Fruit fly (Drosophila melanogaster) whole organism: ENCODE measurements around the gene Tom40.

Experiments
- CG8478 ChIP-seq: fragments of >200 bp; optimal IDR thresholded peaks from 2 replicates; lab custom pipeline; 2018; ENCODE audit warnings: inconsistent platforms
- Dll ChIP-seq: fragments of >200 bp; optimal IDR thresholded peaks from 2 replicates; lab custom pipeline; 2017
- EcR ChIP-seq, 2 experiments: fragments of >200 bp; optimal IDR thresholded peaks; 2 replicates each; lab custom pipeline; 2017; ENCODE audit warnings: missing biosample characterization in 2 of 2, missing genetic modification characterization in 2 of 2, missing genetic modification reagents in 2 of 2
- pan ChIP-seq: fragments of >200 bp; optimal IDR thresholded peaks from 2 replicates; lab custom pipeline; 2017
- psq ChIP-seq: fragments of >200 bp; optimal IDR thresholded peaks from 2 replicates; lab custom pipeline; 2017
- usp ChIP-seq: fragments of >200 bp; optimal IDR thresholded peaks from 2 replicates; lab custom pipeline; 2017; ENCODE audit warnings: missing biosample characterization, missing genetic modification characterization, mixed read lengths

Tom40 gene

dm6 chrX:7696711-7697654, 39.7 kb upstream of the Tom40 start:
- TF ChIP-seq Dll (lab: Kevin White, UChicago) (peak; percentile 97), psq (no peak)

dm6 chrX:7698000-7698896, 38.4 kb upstream of the Tom40 start:
- TF ChIP-seq Dll (lab: Kevin White, UChicago) (no peak), CG8478 (lab: Kevin White, UChicago) (no peak), psq (no peak)

- TF ChIP-seq Dll (lab: Kevin White, UChicago): no peak
- no peak for TF ChIP-seq pan
- TF ChIP-seq EcR (GFP tag; optimal IDR thresholded peaks at IDR 0.05; lab: Kevin White, UChicago): no peak
- TF ChIP-seq CG8478 (lab: Kevin White, UChicago): no peak
- no peak for TF ChIP-seq usp
- TF ChIP-seq psq: no peak
Measured at dm6 chrX:7699584-7700238, 37.0 kb upstream of the Tom40 start.

dm6 chrX:7700239-7700793, 36.4 kb upstream of the Tom40 start:
- TF ChIP-seq EcR (GFP tag; optimal IDR thresholded peaks at IDR 0.05; lab: Kevin White, UChicago): no peak
- TF ChIP-seq Dll (lab: Kevin White, UChicago): no peak
- no peak for TF ChIP-seq psq
- no peak for TF ChIP-seq pan
- TF ChIP-seq usp: no peak
- TF ChIP-seq CG8478 (lab: Kevin White, UChicago): no peak

DNA sequence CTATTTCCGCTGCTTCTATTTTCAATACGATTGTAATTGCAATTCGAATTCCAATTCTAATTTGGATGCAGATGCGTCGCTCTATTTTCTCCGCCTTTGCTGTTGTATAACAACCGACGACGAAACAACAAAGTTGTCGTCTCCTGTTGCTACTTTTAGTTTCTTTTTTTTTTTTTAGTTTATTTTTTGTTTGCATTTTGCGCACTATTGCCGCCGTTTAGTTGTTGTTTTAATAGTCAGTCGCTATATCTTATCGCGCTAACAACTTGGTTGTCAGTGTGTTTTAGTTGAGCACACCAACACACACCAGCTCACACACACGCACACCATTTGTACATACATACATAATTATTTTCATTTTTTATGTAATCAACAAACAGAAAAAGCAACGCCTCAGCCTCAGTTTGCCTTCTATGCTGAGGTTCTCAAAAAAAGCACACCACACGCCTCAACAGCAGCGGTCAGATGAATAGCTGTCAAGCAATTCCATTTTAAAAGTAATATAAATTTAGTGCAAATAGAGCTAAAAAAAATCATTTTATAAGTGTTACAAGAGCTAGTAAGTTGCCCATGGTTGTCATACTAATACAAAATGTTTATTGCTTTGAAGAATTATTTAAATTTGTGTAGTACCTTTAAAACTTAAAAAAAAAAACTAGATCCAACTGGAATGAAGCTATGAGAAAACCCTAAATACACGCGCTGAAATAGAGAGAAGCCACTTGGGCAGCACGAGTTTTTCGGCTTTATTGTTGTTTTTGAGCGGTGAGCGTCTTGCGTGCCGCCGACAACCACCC, 35.2 kb upstream of the Tom40 start:
- TF ChIP-seq Dll (lab: Kevin White, UChicago) (no peak), EcR (GFP tag; optimal IDR thresholded peaks at IDR 0.05; lab: Kevin White, UChicago) (no peak), psq (no peak), CG8478 (lab: Kevin White, UChicago) (no peak), usp (no peak), pan (no peak)

- TF ChIP-seq EcR (GFP tag; optimal IDR thresholded peaks at IDR 0.05; lab: Kevin White, UChicago): no peak
Measured at dm6 chrX:7702160-7702907, 34.4 kb upstream of the Tom40 start.

dm6 chrX:7703001-7703864, 33.5 kb upstream of the Tom40 start:
- TF ChIP-seq pan: peak; percentile 77

DNA sequence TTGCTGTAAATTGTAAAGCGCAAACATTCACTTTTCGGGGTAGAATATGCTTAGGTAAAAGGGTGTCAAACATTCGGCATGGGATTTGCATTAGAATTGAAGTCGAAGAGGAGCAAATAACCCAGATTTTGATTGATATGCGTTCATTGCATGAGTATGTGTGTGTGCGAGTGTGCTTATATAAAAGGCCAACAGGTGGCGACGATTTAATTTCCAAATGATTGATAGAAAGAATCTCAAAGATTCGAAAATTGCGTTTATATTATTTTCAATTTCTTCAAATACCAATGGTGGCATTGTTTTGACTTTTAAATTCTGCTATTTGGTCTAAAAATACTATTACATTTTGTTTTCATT, 32.9 kb upstream of the Tom40 start:
- no peak for TF ChIP-seq CG8478 (lab: Kevin White, UChicago)

DNA sequence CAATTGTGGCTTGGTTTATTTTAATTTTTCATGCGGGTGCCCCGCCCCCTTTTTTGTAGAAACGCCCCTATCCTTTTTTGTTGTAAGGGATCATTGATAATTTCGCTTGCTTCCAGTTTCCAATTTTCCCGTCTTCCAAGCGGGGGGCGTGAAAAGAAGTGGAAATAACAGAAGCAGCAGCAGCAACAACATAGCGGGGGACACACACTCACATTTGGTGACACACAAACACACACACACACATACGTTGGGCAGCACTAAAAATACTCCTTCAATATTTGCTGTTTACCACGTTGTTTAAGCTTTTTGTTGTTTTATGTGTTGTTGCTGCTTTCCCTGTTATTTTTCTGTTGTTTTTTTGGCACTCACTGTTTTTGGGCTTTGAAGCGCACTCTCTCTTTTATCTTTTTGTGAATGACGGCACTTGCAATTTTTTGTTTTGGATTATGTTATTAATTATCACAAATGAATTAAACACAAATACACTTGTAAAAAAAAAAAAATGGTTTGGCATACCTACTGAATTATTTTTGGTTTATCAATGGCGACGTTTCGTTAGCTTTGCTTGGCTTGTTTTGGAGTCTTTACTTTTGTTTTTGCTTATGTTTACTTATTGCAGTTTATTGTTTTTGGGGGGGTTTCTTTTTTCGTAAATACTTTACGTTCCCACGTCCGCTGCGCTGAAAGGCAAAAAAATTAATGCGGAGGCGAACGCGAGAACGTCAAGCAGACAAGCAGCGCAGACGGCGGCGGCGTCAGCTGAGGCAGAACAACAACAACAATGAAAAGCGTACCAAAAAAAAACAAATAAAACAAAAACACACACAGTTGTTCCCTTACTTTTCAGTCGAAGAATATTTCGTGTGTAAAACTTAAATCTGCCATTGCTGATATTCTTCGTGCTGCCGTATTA, 32.2 kb upstream of the Tom40 start:
- TF ChIP-seq Dll (lab: Kevin White, UChicago): no peak
- no peak for TF ChIP-seq EcR (GFP tag; optimal IDR thresholded peaks at IDR 0.05; lab: Kevin White, UChicago)
- no peak for TF ChIP-seq psq
- TF ChIP-seq pan: no peak
- TF ChIP-seq usp: no peak
- no peak for TF ChIP-seq CG8478 (lab: Kevin White, UChicago)
